Fruit fly (Drosophila melanogaster): ENCODE data around the gene CG3368.

CG3368 gene

DNA sequence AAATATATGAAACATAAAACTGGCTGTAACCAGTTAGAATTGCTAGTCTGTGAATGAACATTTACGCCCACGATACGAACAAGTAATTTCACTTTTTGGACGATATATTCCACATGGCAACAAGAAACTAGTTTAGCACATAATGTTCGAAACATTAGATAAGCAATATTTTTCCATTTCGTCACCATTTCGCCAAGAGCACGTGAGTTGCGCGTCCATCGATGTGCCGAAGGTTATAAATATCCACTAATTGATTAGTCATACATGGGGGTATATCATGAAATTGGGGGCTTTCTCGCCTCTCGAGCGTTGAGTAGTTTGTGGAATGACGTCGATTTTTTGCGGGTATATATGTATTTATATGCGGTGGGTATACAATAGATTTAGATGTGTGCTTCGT, 10.5 kb downstream of the CG3368 start:
- no peak for TF ChIP-seq CG8478 (optimal IDR thresholded peaks at IDR 0.05)
- TF ChIP-seq CTCF (optimal IDR thresholded peaks at IDR 0.05) = no peak

DNA sequence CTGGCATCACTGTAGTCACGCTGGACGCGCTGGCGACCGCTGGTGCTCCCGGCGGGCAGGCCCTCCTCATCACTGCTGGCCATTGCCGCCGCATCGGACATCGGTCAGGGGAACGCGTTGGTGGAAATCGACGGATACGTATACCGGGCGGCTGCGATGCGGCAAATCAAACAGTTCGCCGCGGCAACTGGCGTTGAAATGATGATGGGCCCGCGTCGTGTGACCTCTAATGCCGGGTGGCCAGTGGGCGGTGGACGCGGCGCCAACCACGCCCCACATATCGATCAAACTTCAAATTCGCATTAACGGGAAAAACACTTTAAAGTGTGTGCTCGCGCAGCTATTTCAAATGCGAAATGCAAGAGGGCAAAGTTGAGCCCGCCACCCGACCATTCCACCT, 38.6 kb downstream of the CG3368 start, which contains the start of gene CG3339:
Gene CG3339, minus strand, starts transcription at position 101 of the 400 bp plus-strand sequence.
- no peak for TF ChIP-seq CG8478 (optimal IDR thresholded peaks at IDR 0.05)
- TF ChIP-seq CTCF (optimal IDR thresholded peaks at IDR 0.05) = no peak

DNA sequence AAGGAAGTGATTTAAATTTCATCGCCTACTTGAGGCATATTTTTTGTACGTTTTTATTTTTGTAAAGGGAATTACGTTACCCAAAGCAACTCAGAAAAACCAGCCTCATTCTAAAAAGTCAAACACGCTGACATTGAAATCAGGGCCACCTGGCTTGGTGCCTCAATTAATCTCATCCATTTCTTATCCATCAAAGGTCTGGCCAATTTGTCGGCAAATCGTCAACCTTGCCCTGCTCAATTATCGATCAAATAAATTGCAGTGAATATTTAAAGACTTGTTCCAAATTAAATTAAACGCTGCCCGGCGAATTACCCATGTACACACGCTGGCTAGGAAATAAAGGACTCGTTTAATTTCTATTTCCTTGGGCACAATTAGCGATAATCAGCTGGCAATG, 47.2 kb downstream of the CG3368 start, which contains the start of gene CG3330:
Gene CG3330, minus strand, starts transcription at position 101 of the 400 bp plus-strand sequence.
- TF ChIP-seq CTCF (optimal IDR thresholded peaks at IDR 0.05) (no peak), CG8478 (optimal IDR thresholded peaks at IDR 0.05) (no peak)

Measured in S2 (cell line).